Worm (Caenorhabditis elegans): ENCODE results near the gene bath-33.

The bath-33 gene

DNA sequence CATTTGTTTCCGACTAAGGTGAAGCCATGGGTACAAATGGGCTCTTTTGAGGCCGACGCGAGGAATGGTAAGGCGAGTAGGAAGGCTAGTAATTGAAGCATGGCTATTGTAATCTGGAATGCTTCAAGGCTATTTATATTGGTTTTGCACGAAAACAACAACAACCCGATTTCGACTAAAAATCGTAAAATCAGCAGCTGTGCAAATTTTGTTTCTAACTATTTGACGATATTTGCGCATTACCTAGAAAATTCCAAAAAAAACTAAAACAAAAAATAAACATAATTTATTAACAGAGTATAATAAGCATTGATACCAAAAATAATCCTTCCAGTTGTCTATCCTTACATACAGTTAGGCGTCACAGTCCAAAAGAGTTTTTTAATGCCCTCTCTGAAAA, 10.8 kb downstream of the bath-33 start, which contains the start of gene clec-20:
TSS of gene clec-20 (minus strand) at position 101 of the 400 bp plus-strand sequence.
- TF ChIP-seq Y75B8A.6 (GFP tag; IDR thresholded peaks at IDR 0.05) (no peak), nhr-10 (tag; optimal IDR thresholded peaks at IDR 0.05) (no peak), pha-4 (GFP tag; IDR thresholded peaks at IDR 0.05) (no peak), pha-4 (tag; optimal IDR thresholded peaks at IDR 0.05) (no peak), dve-1 (tag; optimal IDR thresholded peaks at IDR 0.05; ENCODE audit: insufficient read depth) (no peak)

DNA sequence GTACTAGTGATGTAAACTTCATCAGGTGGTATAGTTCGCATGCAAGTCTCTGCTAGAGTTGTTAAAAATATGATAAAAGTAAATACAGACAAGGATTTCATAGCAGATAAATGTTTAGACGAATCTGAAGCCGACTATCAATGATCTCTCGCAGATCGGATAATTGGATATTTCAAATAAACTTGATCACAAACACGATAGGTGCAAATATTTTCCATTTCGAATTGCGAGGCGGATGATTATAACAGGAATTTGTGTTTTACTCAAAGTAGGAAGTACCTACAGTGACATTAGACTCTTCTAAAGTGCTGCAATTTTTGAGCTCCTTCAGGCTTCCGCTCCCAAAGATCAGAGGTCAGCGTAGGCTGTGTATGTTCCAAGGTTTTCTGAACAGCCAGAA, 16.1 kb downstream of the bath-33 start, which contains the start of gene T07H3.7:
TSS of gene T07H3.7 (minus strand) at position 101 of the 400 bp plus-strand sequence.
- no peak for TF ChIP-seq snpc-4 (tag; optimal IDR thresholded peaks at IDR 0.05)
- no peak for TF ChIP-seq tag-97 (GFP tag; IDR thresholded peaks at IDR 0.05)
- no peak for TF ChIP-seq dmd-8 (GFP tag; IDR thresholded peaks at IDR 0.05)
- no peak for TF ChIP-seq fos-1 (tag; optimal IDR thresholded peaks at IDR 0.05)
- TF ChIP-seq nhr-237 (tag; optimal IDR thresholded peaks at IDR 0.05), result no peak
- TF ChIP-seq gei-8 (GFP tag; optimal IDR thresholded peaks at IDR 0.05), result no peak
- TF ChIP-seq lin-29 (GFP tag; IDR thresholded peaks at IDR 0.05), result no peak
- no peak for TF ChIP-seq mdl-1 (tag; optimal IDR thresholded peaks at IDR 0.05)
- TF ChIP-seq arid-1 (GFP tag; conservative IDR thresholded peaks at IDR 0.05), result no peak
- no peak for TF ChIP-seq ctbp-1 (GFP tag; IDR thresholded peaks at IDR 0.05)
- TF ChIP-seq F26F4.8 (GFP tag; conservative IDR thresholded peaks at IDR 0.05), result no peak
- no peak for TF ChIP-seq daf-16 (GFP tag; optimal IDR thresholded peaks at IDR 0.05)
- no peak for TF ChIP-seq daf-16 (tag; optimal IDR thresholded peaks at IDR 0.05)
- TF ChIP-seq nhr-10 (tag; optimal IDR thresholded peaks at IDR 0.05), result no peak
- no peak for TF ChIP-seq unc-39 (tag; optimal IDR thresholded peaks at IDR 0.05)
- no peak for TF ChIP-seq ztf-7 (tag; optimal IDR thresholded peaks at IDR 0.05)

DNA sequence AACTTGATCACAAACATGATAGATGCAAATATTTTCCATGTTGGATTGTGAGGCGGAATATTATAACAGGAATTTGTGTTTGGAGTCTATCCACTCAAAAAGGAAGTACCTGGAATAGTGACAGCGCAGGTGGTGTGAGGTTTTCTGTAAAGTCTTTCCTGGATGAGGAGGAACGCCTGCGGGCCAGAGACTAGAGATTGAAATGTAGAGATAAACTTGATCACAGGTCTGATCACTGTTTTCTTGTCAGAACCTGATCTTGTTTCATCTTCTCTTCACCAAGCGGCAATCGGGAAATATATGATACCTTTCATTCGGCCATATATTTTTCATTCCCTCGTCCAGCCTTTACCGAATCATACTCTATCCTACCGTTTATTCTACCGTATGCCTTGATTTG, 19.7 kb downstream of the bath-33 start, which contains the start of gene T07H3.8:
TSS of gene T07H3.8 (plus strand) at position 301 of the 400 bp plus-strand sequence.
- no peak for TF ChIP-seq ZK337.2 (GFP tag; IDR thresholded peaks at IDR 0.05)

DNA sequence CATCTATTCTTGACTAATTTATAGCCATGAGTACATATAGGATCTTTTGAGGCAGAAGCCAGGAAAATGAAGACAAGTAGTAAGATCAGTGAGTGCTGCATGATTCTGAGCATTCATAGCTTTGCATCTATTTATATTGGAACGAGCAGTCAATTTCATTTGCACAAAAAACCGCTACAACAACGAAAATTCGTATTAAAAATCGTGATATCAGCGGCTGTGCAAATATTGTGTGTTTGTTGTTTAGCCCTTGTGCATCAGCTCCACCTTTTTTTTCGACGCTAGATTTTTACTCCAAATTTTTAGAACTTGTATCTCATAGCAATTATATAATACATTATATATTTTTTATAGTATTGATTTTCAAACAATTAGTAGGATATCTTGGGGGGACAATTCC, 21.8 kb downstream of the bath-33 start, which contains the start of gene clec-21:
TSS of gene clec-21 (minus strand) at position 101 of the 400 bp plus-strand sequence.
- TF ChIP-seq lin-15B (tag; optimal IDR thresholded peaks at IDR 0.05) (no peak), egl-43 (GFP tag; IDR thresholded peaks at IDR 0.05) (no peak), hlh-11 (tag; optimal IDR thresholded peaks at IDR 0.05) (no peak), Y105C5A.15 (GFP tag; IDR thresholded peaks at IDR 0.05) (no peak), ztf-7 (tag; optimal IDR thresholded peaks at IDR 0.05) (no peak), aha-1 (tag) (no peak), mdt-29 (GFP tag; IDR thresholded peaks at IDR 0.05) (no peak), ceh-28 (tag; optimal IDR thresholded peaks at IDR 0.05) (no peak), php-3 (GFP tag; IDR thresholded peaks at IDR 0.05) (no peak), F26F4.8 (GFP tag; conservative IDR thresholded peaks at IDR 0.05) (no peak), nhr-11 (tag; optimal IDR thresholded peaks at IDR 0.05) (no peak), dmd-8 (GFP tag; IDR thresholded peaks at IDR 0.05) (no peak), nhr-48 (tag; optimal IDR thresholded peaks at IDR 0.05) (no peak), unc-62 (GFP tag; optimal IDR thresholded peaks at IDR 0.05 in 1 of 2) (no peak), unc-62 (tag; optimal IDR thresholded peaks at IDR 0.05) (no peak), lin-39 (tag; optimal IDR thresholded peaks at IDR 0.05) (no peak)

DNA sequence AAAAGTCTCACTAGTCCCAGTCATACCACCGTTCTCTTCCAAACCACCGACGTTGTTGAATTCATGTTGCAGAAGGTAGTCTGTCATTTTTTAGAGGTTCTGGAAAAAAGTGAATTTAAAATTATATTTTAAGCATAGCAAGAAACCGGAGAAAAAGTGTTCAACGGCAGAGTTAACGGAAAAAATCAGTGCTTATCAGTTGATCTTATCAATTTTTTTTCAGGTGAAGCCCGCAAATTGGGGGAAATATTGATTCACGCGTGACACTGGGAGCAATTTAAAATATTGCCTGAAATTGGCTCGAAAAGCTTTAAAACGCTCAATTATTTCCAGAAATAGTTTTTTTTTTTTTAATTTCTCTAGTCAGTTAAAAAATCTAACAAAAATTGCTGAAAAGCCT, 26.1 kb downstream of the bath-33 start, which contains the start of gene math-38:
TSS of gene math-38 (minus strand) at position 101 of the 400 bp plus-strand sequence.
- no peak for TF ChIP-seq nhr-41 (GFP tag; IDR thresholded peaks at IDR 0.05)
- no peak for TF ChIP-seq R02D3.7 (tag; optimal IDR thresholded peaks at IDR 0.05)
- peak; percentile 28 for TF ChIP-seq nhr-28 (tag; optimal IDR thresholded peaks at IDR 0.05)
- TF ChIP-seq mdt-29 (GFP tag; IDR thresholded peaks at IDR 0.05), result no peak
- no peak for TF ChIP-seq dmd-6 (GFP tag; IDR thresholded peaks at IDR 0.05)
- TF ChIP-seq rbr-2 (tag; optimal IDR thresholded peaks at IDR 0.05), result no peak
- TF ChIP-seq hlh-11 (tag; optimal IDR thresholded peaks at IDR 0.05), result peak; percentile 16
- no peak for TF ChIP-seq unc-62 (GFP tag; optimal IDR thresholded peaks at IDR 0.05 in 1 of 2)
- TF ChIP-seq unc-62 (tag; optimal IDR thresholded peaks at IDR 0.05), result no peak
- TF ChIP-seq hif-1 (tag; optimal IDR thresholded peaks at IDR 0.05), result no peak

Data from whole organism, L4 larva.